Fruit fly (Drosophila melanogaster) whole organism, pupa: ENCODE measurements around the gene Tsp86D.

ENCODE experiments used
- CG12605 ChIP-seq: fragments of 200-800 bp; sonication (Bioruptor generic); IDR thresholded peaks from 2 replicates; pipeline ENCODE4 v1.3.6; 2022; ENCODE audit warnings: missing biosample characterization, missing genetic modification characterization
- CG13204 ChIP-seq: fragments of 200-800 bp; sonication (Bioruptor generic); optimal IDR thresholded peaks from 2 replicates; lab custom pipeline; 2018; ENCODE audit warnings: missing biosample characterization, mild to moderate bottlenecking, missing genetic modification characterization, moderate library complexity
- CG14655 ChIP-seq: fragments of 200-800 bp; sonication (Bioruptor generic); optimal IDR thresholded peaks from 3 replicates; lab custom pipeline; 2017; ENCODE audit warnings: mild to moderate bottlenecking, missing biosample characterization, missing genetic modification reagents, missing genetic modification characterization
- CG15710 ChIP-seq: fragments of 200-800 bp; sonication (Bioruptor generic); optimal IDR thresholded peaks from 2 replicates; lab custom pipeline; 2018; ENCODE audit warnings: missing biosample characterization, mild to moderate bottlenecking, missing genetic modification characterization, moderate library complexity
- CG8301 ChIP-seq: fragments of 200-800 bp; sonication (Bioruptor generic); optimal IDR thresholded peaks from 2 replicates; lab custom pipeline; 2018; ENCODE audit warnings: missing biosample characterization, mild to moderate bottlenecking, missing genetic modification characterization
- CG9948 ChIP-seq: fragments of 200-800 bp; sonication (Bioruptor generic); optimal IDR thresholded peaks from 2 replicates; lab custom pipeline; 2018; ENCODE audit warnings: missing biosample characterization, mild to moderate bottlenecking, missing genetic modification characterization, moderate library complexity
- EcR ChIP-seq: fragments of 200-800 bp; sonication (Bioruptor generic); optimal IDR thresholded peaks from 3 replicates; lab custom pipeline; 2019; ENCODE audit warnings: missing biosample characterization, missing genetic modification characterization, mild to moderate bottlenecking, moderate library complexity, missing genetic modification reagents
- Pif1B ChIP-seq: fragments of 200-800 bp; sonication (Bioruptor generic); optimal IDR thresholded peaks from 3 replicates; lab custom pipeline; 2016; ENCODE audit warnings: missing biosample characterization, missing genetic modification characterization
- fd96Ca ChIP-seq: fragments of 200-800 bp; sonication (Bioruptor generic); IDR thresholded peaks from 3 replicates; pipeline ENCODE4 v1.3.6; 2022; ENCODE audit warnings: missing biosample characterization, missing genetic modification characterization
- gl ChIP-seq: fragments of 200-800 bp; sonication (Bioruptor generic); optimal IDR thresholded peaks from 2 replicates; lab custom pipeline; 2018; ENCODE audit warnings: missing biosample characterization, mild to moderate bottlenecking, missing genetic modification characterization
- rn ChIP-seq: fragments of 200-800 bp; sonication (Bioruptor generic); IDR thresholded peaks from 2 replicates; pipeline ENCODE4 v1.3.6; 2022; ENCODE audit warnings: missing biosample characterization, missing genetic modification characterization

- no peak for TF ChIP-seq rn (GFP tag; lab: Robert Waterston, UW)
- no peak for TF ChIP-seq fd96Ca
- no peak for TF ChIP-seq CG9948 (tag; lab: Kevin White, UChicago)
- TF ChIP-seq EcR (GFP tag; lab: Kevin White, UChicago), result no peak
- no peak for TF ChIP-seq Pif1B (GFP tag; lab: Kevin White, UChicago)
- TF ChIP-seq gl (tag; lab: Kevin White, UChicago), result no peak
- no peak for TF ChIP-seq CG15710 (tag; lab: Kevin White, UChicago)
- TF ChIP-seq CG8301, result no peak
- no peak for TF ChIP-seq CG14655 (GFP tag; lab: Kevin White, UChicago)
- no peak for TF ChIP-seq CG13204 (GFP tag; lab: Kevin White, UChicago)
- no peak for TF ChIP-seq CG12605
Observed at dm6 chr3R:10889520-10889887, 21.0 kb downstream of the Tsp86D start, which contains the start of gene Ak3.
